Fruit fly (Drosophila melanogaster): Measurements from ENCODE around the gene CG7304.

DNA sequence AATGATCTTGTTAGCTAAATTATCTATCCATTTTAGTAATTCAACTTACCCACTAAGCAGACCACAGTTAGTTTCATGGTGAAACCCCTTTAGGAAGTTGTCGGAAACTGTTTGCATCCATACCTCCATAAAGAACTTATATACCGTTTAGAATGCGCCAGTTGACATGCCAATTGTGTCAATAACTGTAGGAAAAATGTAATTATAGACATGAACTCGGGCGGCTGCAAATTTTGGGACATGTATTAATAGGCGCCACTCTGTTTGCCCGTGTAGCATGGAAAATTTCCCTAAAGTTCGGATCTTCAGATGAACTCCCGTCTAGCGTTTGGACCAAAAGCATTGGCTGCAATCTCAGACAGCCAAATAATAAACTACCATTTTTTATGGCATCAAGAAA is 23.6 kb upstream of the CG7304 start, which contains the start of gene Eig71Ee:
- TF ChIP-seq Sp1 (GFP tag; optimal IDR thresholded peaks at IDR 0.05), result no peak
- TF ChIP-seq fru (GFP tag; optimal IDR thresholded peaks at IDR 0.05), result no peak

All from whole organism, wandering third instar larva.